Worm (Caenorhabditis elegans) whole organism, young adult: Measurements from ENCODE around the gene pmk-2.
A peak's percentile ranks its signal among the peaks of the same experiment; 100 is the strongest.

Source experiments
- B0019.2 ChIP-seq: fragments of 200-800 bp; sonication (Bioruptor generic); conservative IDR thresholded peaks from 2 replicates; pipeline ENCODE4 v1.3.6; 2022; ENCODE audit warnings: missing genetic modification reagents, missing genetic modification characterization, missing compliant biosample characterization
- D2030.7 ChIP-seq: fragments of 200-800 bp; sonication (Bioruptor generic); IDR thresholded peaks from 2 replicates; pipeline ENCODE4 v1.3.6; 2022; ENCODE audit warnings: missing genetic modification reagents, missing genetic modification characterization, missing compliant biosample characterization
- F22D6.2 ChIP-seq: sonication (generic microtip); optimal IDR thresholded peaks from 2 replicates; lab custom pipeline; 2016; ENCODE audit warnings: mild to moderate bottlenecking, missing genetic modification characterization, missing compliant biosample characterization
- Y67H2A.10 ChIP-seq: fragments of 200-800 bp; sonication (Bioruptor generic); conservative IDR thresholded peaks from 2 replicates; pipeline ENCODE4 v1.3.6; 2022; ENCODE audit warnings: missing genetic modification reagents, missing genetic modification characterization, missing compliant biosample characterization
- akir-1 ChIP-seq: fragments of 200-800 bp; sonication (Bioruptor generic); optimal IDR thresholded peaks from 2 replicates; lab custom pipeline; 2018; ENCODE audit warnings: mild to moderate bottlenecking, missing genetic modification characterization, moderate library complexity, missing compliant biosample characterization
- ama-1 ChIP-seq, 3 experiments: fragments of 150-350 bp in 1 of 3; sonication (generic microtip) in 2 of 3; optimal IDR thresholded peaks; 2 replicates each; lab custom pipeline; 2014 to 2018; ENCODE audit warnings: missing biosample characterization in 2 of 3, missing genetic modification characterization in 2 of 3, missing genetic modification reagents in 2 of 3
- aptf-2 ChIP-seq: fragments of 200-800 bp; sonication (Bioruptor generic); conservative IDR thresholded peaks from 2 replicates; pipeline ENCODE4 v1.3.6; 2022; ENCODE audit warnings: missing genetic modification reagents, missing genetic modification characterization, missing compliant biosample characterization
- attf-3 ChIP-seq: fragments of 200-800 bp; sonication (Bioruptor generic); conservative IDR thresholded peaks from 2 replicates; pipeline ENCODE4 v1.3.6; 2022; ENCODE audit warnings: missing genetic modification reagents, missing genetic modification characterization, missing compliant biosample characterization
- attf-6 ChIP-seq: fragments of 200-800 bp; sonication (Bioruptor generic); IDR thresholded peaks from 2 replicates; pipeline ENCODE4 v1.3.6; 2022; ENCODE audit warnings: missing genetic modification reagents, missing genetic modification characterization, missing compliant biosample characterization
- bed-1 ChIP-seq: fragments of 200-800 bp; sonication (Bioruptor generic); IDR thresholded peaks from 2 replicates; pipeline ENCODE4 v1.3.6; 2022; ENCODE audit warnings: missing genetic modification reagents, missing genetic modification characterization, missing compliant biosample characterization
- die-1 ChIP-seq: sonication (generic microtip); optimal IDR thresholded peaks from 2 replicates; lab custom pipeline; 2016; ENCODE audit warnings: missing genotype, mild to moderate bottlenecking, missing genetic modification characterization, missing compliant biosample characterization
- dpl-1 ChIP-seq: fragments of 150-350 bp; optimal IDR thresholded peaks from 2 replicates; lab custom pipeline; 2014; ENCODE audit warnings: missing biosample characterization, missing genetic modification reagents, missing genetic modification characterization
- efl-1 ChIP-seq: fragments of 150-350 bp; optimal IDR thresholded peaks from 2 replicates; lab custom pipeline; 2014; ENCODE audit warnings: missing biosample characterization, missing genetic modification reagents, missing genetic modification characterization
- egrh-3 ChIP-seq: fragments of 200-800 bp; sonication (Bioruptor generic); IDR thresholded peaks from 2 replicates; pipeline ENCODE4 v1.3.6; 2022; ENCODE audit warnings: missing genetic modification reagents, missing genetic modification characterization, missing compliant biosample characterization
- ekl-4 ChIP-seq: fragments of 200-800 bp; sonication (Bioruptor generic); IDR thresholded peaks from 2 replicates; pipeline ENCODE4 v1.3.6; 2022; ENCODE audit warnings: missing genetic modification reagents, missing genetic modification characterization, missing compliant biosample characterization
- ets-4 ChIP-seq: fragments of 200-800 bp; sonication (Bioruptor generic); optimal IDR thresholded peaks from 2 replicates; lab custom pipeline; 2018; ENCODE audit warnings: mild to moderate bottlenecking, missing genetic modification characterization, missing compliant biosample characterization
- hlh-12 ChIP-seq: sonication (generic microtip); optimal IDR thresholded peaks from 2 replicates; lab custom pipeline; 2016; ENCODE audit warnings: missing genetic modification characterization, missing compliant biosample characterization
- hlh-26 ChIP-seq: fragments of 200-800 bp; sonication (Bioruptor generic); conservative IDR thresholded peaks from 2 replicates; pipeline ENCODE4 v1.3.6; 2022; ENCODE audit warnings: missing genetic modification reagents, missing genetic modification characterization, missing compliant biosample characterization
- hmg-20 ChIP-seq: fragments of 200-800 bp; sonication (Bioruptor generic); IDR thresholded peaks from 2 replicates; pipeline ENCODE4 v1.3.6; 2022; ENCODE audit warnings: missing genetic modification reagents, missing genetic modification characterization, missing compliant biosample characterization
- hrde-1 ChIP-seq: sonication (generic microtip); optimal IDR thresholded peaks from 2 replicates; lab custom pipeline; 2016; ENCODE audit warnings: missing genetic modification characterization, mild to moderate bottlenecking, missing compliant biosample characterization, moderate library complexity, missing genotype, missing genetic modification reagents, borderline replicate concordance
- hsf-1 ChIP-seq: fragments of 200-800 bp; sonication (Bioruptor generic); IDR thresholded peaks from 2 replicates; pipeline ENCODE4 v1.3.6; 2022; ENCODE audit warnings: missing genetic modification reagents, missing genetic modification characterization, missing compliant biosample characterization
- lag-1 ChIP-seq: fragments of 200-800 bp; sonication (Bioruptor generic); IDR thresholded peaks from 2 replicates; pipeline ENCODE4 v1.3.6; 2022; ENCODE audit warnings: missing genetic modification reagents, missing genetic modification characterization, missing compliant biosample characterization
- lin-26 ChIP-seq: fragments of 200-800 bp; sonication (Bioruptor generic); IDR thresholded peaks from 2 replicates; pipeline ENCODE4 v1.3.6; 2022; ENCODE audit warnings: missing genetic modification reagents, missing genetic modification characterization, missing compliant biosample characterization
- lin-40 ChIP-seq: sonication (generic microtip); optimal IDR thresholded peaks from 2 replicates; lab custom pipeline; 2016; ENCODE audit warnings: missing genetic modification characterization, mild to moderate bottlenecking, missing compliant biosample characterization, missing genotype, missing genetic modification reagents
- lin-54 ChIP-seq: fragments of 200-800 bp; sonication (Bioruptor generic); optimal IDR thresholded peaks from 2 replicates; lab custom pipeline; 2018; ENCODE audit warnings: mild to moderate bottlenecking, missing genetic modification characterization, missing compliant biosample characterization
- lir-1 ChIP-seq: fragments of 200-800 bp; sonication (Bioruptor generic); conservative IDR thresholded peaks from 2 replicates; pipeline ENCODE4 v1.3.6; 2022; ENCODE audit warnings: missing genetic modification reagents, missing genetic modification characterization, missing compliant biosample characterization
- lsy-27 ChIP-seq: sonication (generic microtip); optimal IDR thresholded peaks from 2 replicates; lab custom pipeline; 2017; ENCODE audit warnings: missing genetic modification characterization, mild to moderate bottlenecking, missing compliant biosample characterization, antibody characterized with exemption, missing genotype, borderline replicate concordance; ENCODE audit not compliant: insufficient read depth
- madf-6 ChIP-seq: fragments of 200-800 bp; sonication (Bioruptor generic); IDR thresholded peaks from 2 replicates; pipeline ENCODE4 v1.3.6; 2022; ENCODE audit warnings: missing genetic modification reagents, missing genetic modification characterization, missing compliant biosample characterization
- mxl-1 ChIP-seq: sonication (generic microtip); optimal IDR thresholded peaks from 2 replicates; lab custom pipeline; 2016; ENCODE audit warnings: missing genetic modification characterization, missing compliant biosample characterization
- nfya-2 ChIP-seq: fragments of 200-800 bp; sonication (Bioruptor generic); IDR thresholded peaks from 2 replicates; pipeline ENCODE4 v1.3.6; 2022; ENCODE audit warnings: missing genetic modification reagents, missing genetic modification characterization, missing compliant biosample characterization
- nfyb-1 ChIP-seq: fragments of 200-800 bp; sonication (Bioruptor generic); IDR thresholded peaks from 2 replicates; pipeline ENCODE4 v1.3.6; 2022; ENCODE audit warnings: missing genetic modification reagents, missing genetic modification characterization, missing compliant biosample characterization
- nhr-120 ChIP-seq: fragments of 200-800 bp; sonication (Bioruptor generic); IDR thresholded peaks from 2 replicates; pipeline ENCODE4 v1.3.6; 2022; ENCODE audit warnings: missing genetic modification characterization, missing compliant biosample characterization
- nhr-80 ChIP-seq: sonication (generic microtip); optimal IDR thresholded peaks from 2 replicates; lab custom pipeline; 2016; ENCODE audit warnings: missing genetic modification characterization, missing compliant biosample characterization
- pha-4 ChIP-seq: fragments of 150-350 bp; sonication (generic microtip); optimal IDR thresholded peaks from 2 replicates; lab custom pipeline; 2014; ENCODE audit warnings: missing biosample characterization, missing genetic modification reagents, missing genetic modification characterization
- sea-2 ChIP-seq: fragments of 200-800 bp; sonication (Bioruptor generic); IDR thresholded peaks from 2 replicates; pipeline ENCODE4 v1.3.6; 2022; ENCODE audit warnings: missing genetic modification characterization, missing compliant biosample characterization
- snpc-3.4 ChIP-seq: sonication (generic microtip); optimal IDR thresholded peaks from 2 replicates; lab custom pipeline; 2017; ENCODE audit warnings: missing genetic modification characterization, mild to moderate bottlenecking, missing compliant biosample characterization, antibody characterized with exemption, moderate library complexity, missing genotype, missing genetic modification reagents
- tbx-9 ChIP-seq: sonication (generic microtip); optimal IDR thresholded peaks from 2 replicates; lab custom pipeline; 2016; ENCODE audit warnings: borderline replicate concordance, missing genetic modification characterization, inconsistent platforms, missing compliant biosample characterization
- tlf-1 ChIP-seq: fragments of 200-800 bp; sonication (Bioruptor generic); optimal IDR thresholded peaks from 2 replicates; lab custom pipeline; 2018; ENCODE audit warnings: mild to moderate bottlenecking, missing genetic modification characterization, missing compliant biosample characterization
- xnd-1 ChIP-seq: sonication (generic microtip); optimal IDR thresholded peaks from 2 replicates; lab custom pipeline; 2016; ENCODE audit warnings: missing genotype, missing genetic modification reagents, missing genetic modification characterization, missing compliant biosample characterization
- zim-3 ChIP-seq: sonication (generic microtip); optimal IDR thresholded peaks from 2 replicates; lab custom pipeline; 2017; ENCODE audit warnings: mild to moderate bottlenecking, missing genetic modification characterization, moderate library complexity, missing compliant biosample characterization
- ztf-26 ChIP-seq: sonication (generic microtip); optimal IDR thresholded peaks from 2 replicates; lab custom pipeline; 2017; ENCODE audit warnings: missing genetic modification characterization, missing compliant biosample characterization
- ztf-6 ChIP-seq: fragments of 200-800 bp; sonication (Bioruptor generic); IDR thresholded peaks from 2 replicates; pipeline ENCODE4 v1.3.6; 2022; ENCODE audit warnings: missing genetic modification reagents, missing genetic modification characterization, missing compliant biosample characterization

Gene pmk-2

ce11 chrIV:8174792-8175191, 31.5 kb downstream of the pmk-2 start:
- TF ChIP-seq attf-3 (GFP tag; lab: Robert Waterston, UW) (no peak), nhr-80 (tag; lab: Kevin White, UChicago) (peak; percentile 91), F22D6.2 (tag; lab: Kevin White, UChicago) (no peak), lin-40 (tag; lab: Kevin White, UChicago) (no peak), mxl-1 (no peak), hrde-1 (tag; lab: Kevin White, UChicago) (no peak), efl-1 (GFP tag; lab: Kevin White, UChicago) (no peak), ets-4 (GFP tag; lab: Kevin White, UChicago) (peak; percentile 23), sea-2 (GFP tag; lab: Robert Waterston, UW) (no peak)
- TF ChIP-seq, all 124 proteins: peak for 2

ce11 chrIV:8175686-8176532, 32.6 kb downstream of the pmk-2 start, which contains the start of gene pct-1:
pct-1 (plus strand) TSS chrIV:8176482.
- TF ChIP-seq bed-1 (GFP tag; lab: Robert Waterston, UW) (no peak), tlf-1 (GFP tag; lab: Kevin White, UChicago) (no peak), dpl-1 (GFP tag; lab: Kevin White, UChicago) (no peak), hrde-1 (tag; lab: Kevin White, UChicago) (no peak), nhr-80 (tag; lab: Kevin White, UChicago) (no peak), lsy-27 (tag; lab: Kevin White, UChicago) (no peak), Y67H2A.10 (no peak), snpc-3.4 (tag; lab: Kevin White, UChicago) (no peak), ekl-4 (GFP tag; lab: Robert Waterston, UW) (no peak), egrh-3 (GFP tag; lab: Robert Waterston, UW) (no peak), ztf-6 (GFP tag; lab: Robert Waterston, UW) (no peak), lir-1 (GFP tag; lab: Robert Waterston, UW) (no peak), D2030.7 (GFP tag; lab: Robert Waterston, UW) (no peak), xnd-1 (no peak), B0019.2 (GFP tag; lab: Robert Waterston, UW) (no peak)
- TF ChIP-seq, all 124 proteins: peak for 0

- no peak for TF ChIP-seq hsf-1 (GFP tag; lab: Robert Waterston, UW)
- no peak for TF ChIP-seq hmg-20
- no peak for TF ChIP-seq ama-1 (optimal IDR thresholded peaks at IDR 0.05; lab: Kevin White, UChicago)
- no peak for TF ChIP-seq ama-1 (GFP tag; optimal IDR thresholded peaks at IDR 0.05; lab: Kevin White, UChicago)
- TF ChIP-seq hlh-12 (tag; lab: Kevin White, UChicago): no peak
These were observed 38.1 kb downstream of the pmk-2 start for ce11 chrIV:8181404-8181803.

ce11 chrIV:8182566-8182965, 39.3 kb downstream of the pmk-2 start:
- TF ChIP-seq nhr-120 (no peak), lag-1 (no peak), pha-4 (tag; lab: Kevin White, UChicago) (no peak), ztf-26 (tag; lab: Kevin White, UChicago) (no peak), lin-54 (GFP tag; lab: Kevin White, UChicago) (no peak), nfyb-1 (GFP tag; lab: Robert Waterston, UW) (no peak), mxl-1 (no peak), tbx-9 (tag; lab: Kevin White, UChicago) (no peak), attf-6 (GFP tag; lab: Robert Waterston, UW) (no peak), lin-26 (GFP tag; lab: Robert Waterston, UW) (no peak), nhr-80 (tag; lab: Kevin White, UChicago) (no peak), nfya-2 (GFP tag; lab: Robert Waterston, UW) (no peak), aptf-2 (no peak), xnd-1 (no peak), hlh-26 (GFP tag; lab: Robert Waterston, UW) (no peak), madf-6 (GFP tag; lab: Robert Waterston, UW) (no peak), ekl-4 (GFP tag; lab: Robert Waterston, UW) (no peak), zim-3 (tag; lab: Kevin White, UChicago) (no peak), die-1 (tag; lab: Kevin White, UChicago) (no peak), akir-1 (GFP tag; lab: Kevin White, UChicago) (no peak)
